Fruit fly (Drosophila melanogaster) whole organism, wandering third instar larva: ENCODE data around the gene CG13408.

Source experiments
- Abd-B ChIP-seq: fragments of >200 bp; optimal IDR thresholded peaks from 2 replicates; lab custom pipeline; 2017; ENCODE audit warnings: missing biosample characterization, missing genetic modification characterization
- Dif ChIP-seq: fragments of 200-275, 200-300 bp; sonication (Bioruptor generic); optimal IDR thresholded peaks from 2 replicates; lab custom pipeline; 2018; ENCODE audit warnings: missing biosample characterization, missing genetic modification characterization; ENCODE audit not compliant: partially characterized antibody
- HLH106 ChIP-seq: fragments of 200-800 bp; optimal IDR thresholded peaks from 3 replicates; lab custom pipeline; 2019; ENCODE audit warnings: missing biosample characterization, mild to moderate bottlenecking, missing genetic modification characterization, moderate library complexity
- Hnf4 ChIP-seq: fragments of 200-800 bp; sonication (Bioruptor generic); optimal IDR thresholded peaks from 2 replicates; lab custom pipeline; 2016; ENCODE audit warnings: missing biosample characterization, mild to moderate bottlenecking, missing genetic modification characterization
- Hr78 ChIP-seq: fragments of >200 bp; optimal IDR thresholded peaks from 2 replicates; lab custom pipeline; 2017; ENCODE audit warnings: missing biosample characterization, missing genetic modification characterization
- Myc ChIP-seq: fragments of >200 bp; optimal IDR thresholded peaks from 2 replicates; lab custom pipeline; 2017
- N ChIP-seq: fragments of >200 bp; optimal IDR thresholded peaks from 2 replicates; lab custom pipeline; 2018; ENCODE audit warnings: missing biosample characterization, missing external identifiers, missing genetic modification characterization
- br ChIP-seq: fragments of 200-800 bp; sonication (Bioruptor generic); optimal IDR thresholded peaks from 2 replicates; lab custom pipeline; 2016; ENCODE audit warnings: missing biosample characterization, missing genetic modification characterization
- dmrt93B ChIP-seq: fragments of 200-800 bp; sonication (Bioruptor generic); optimal IDR thresholded peaks from 2 replicates; lab custom pipeline; 2018; ENCODE audit warnings: missing biosample characterization, mild to moderate bottlenecking, missing genetic modification characterization
- jim ChIP-seq: fragments of 175-275, 200-325 bp; sonication (Bioruptor generic); optimal IDR thresholded peaks from 2 replicates; lab custom pipeline; 2016; ENCODE audit warnings: missing biosample characterization, mild to moderate bottlenecking, missing genetic modification characterization
- psq ChIP-seq: fragments of 200-800 bp; sonication (Bioruptor generic); optimal IDR thresholded peaks from 3 replicates; lab custom pipeline; 2017; ENCODE audit warnings: missing biosample characterization, mild to moderate bottlenecking, missing genetic modification characterization, moderate library complexity
- tai ChIP-seq: sonication (Bioruptor generic); optimal IDR thresholded peaks from 2 replicates; lab custom pipeline; 2016; ENCODE audit warnings: missing biosample characterization, missing genetic modification characterization
- usp ChIP-seq: fragments of >200 bp; optimal IDR thresholded peaks from 2 replicates; lab custom pipeline; 2017; ENCODE audit warnings: missing biosample characterization, missing genetic modification characterization

DNA sequence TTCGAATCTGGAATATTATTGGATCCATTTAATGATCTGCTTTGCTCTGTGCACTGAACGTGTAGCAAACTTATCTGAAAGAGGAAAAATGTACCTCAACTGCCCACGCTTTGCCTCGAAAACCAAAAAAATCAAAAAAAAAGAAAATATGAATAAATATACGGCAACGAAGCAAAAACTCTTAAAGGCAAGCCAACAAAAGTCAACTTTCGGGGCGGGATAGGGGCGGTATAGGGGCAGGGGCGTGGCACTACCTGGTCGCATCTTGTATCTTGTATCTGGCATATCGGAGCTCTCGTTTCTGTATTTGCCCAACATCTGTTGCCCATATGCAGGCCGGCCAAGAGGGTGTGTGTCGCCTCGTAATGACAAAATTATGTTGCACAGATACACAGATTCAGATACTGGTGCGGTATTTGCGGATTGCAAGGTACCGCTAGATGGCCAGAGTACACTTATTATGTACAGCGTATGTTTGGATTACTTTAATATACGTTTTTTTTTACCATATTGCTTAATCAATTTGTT, 35.7 kb upstream of the CG13408 start:
- TF ChIP-seq jim (no peak), usp (GFP tag; lab: Kevin White, UChicago) (no peak), br (no peak), Hnf4 (no peak), Myc (lab: Kevin White, UChicago) (no peak), Abd-B (GFP tag; lab: Kevin White, UChicago) (no peak), Hr78 (GFP tag; lab: Kevin White, UChicago) (no peak), tai (no peak), psq (GFP tag; lab: Kevin White, UChicago) (no peak), HLH106 (tag; lab: Kevin White, UChicago) (no peak), Dif (no peak), N (GFP tag; lab: Kevin White, UChicago) (no peak), dmrt93B (no peak)
